Worm (Caenorhabditis elegans) whole organism, young adult: ENCODE data around the gene lec-3.

Source experiments
- fkh-3 ChIP-seq: sonication (generic microtip); optimal IDR thresholded peaks from 2 replicates; lab custom pipeline; 2016; ENCODE audit warnings: mild to moderate bottlenecking, missing genetic modification characterization, missing compliant biosample characterization
- sptf-2 ChIP-seq: fragments of 200-800 bp; sonication (Bioruptor generic); optimal IDR thresholded peaks from 2 replicates; lab custom pipeline; 2018; ENCODE audit warnings: mild to moderate bottlenecking, missing genetic modification characterization, missing compliant biosample characterization

Gene lec-3

ce11 chrII:10048568-10048967, 57.7 kb downstream of the lec-3 start, which contains the start of gene flp-4:
TSS of gene flp-4 (plus strand) at chrII:10048868.
- TF ChIP-seq sptf-2 (GFP tag; lab: Kevin White, UChicago) (no peak), fkh-3 (no peak)
